Worm (Caenorhabditis elegans) whole organism, young adult: ENCODE measurements around the gene trpl-5.
A peak's percentile ranks its signal among the peaks of the same experiment; 100 is the strongest.

Experiments
- B0035.1 ChIP-seq: sonication (generic microtip); optimal IDR thresholded peaks from 2 replicates; lab custom pipeline; 2016; ENCODE audit warnings: missing genetic modification characterization, mild to moderate bottlenecking, missing compliant biosample characterization, missing genotype, missing genetic modification reagents
- C06A6.2 ChIP-seq: fragments of 200-800 bp; sonication (Bioruptor generic); conservative IDR thresholded peaks from 2 replicates; pipeline ENCODE4 v1.3.6; 2022; ENCODE audit warnings: missing genetic modification characterization, missing compliant biosample characterization
- F33H1.4 ChIP-seq: fragments of 200-800 bp; sonication (Bioruptor generic); IDR thresholded peaks from 2 replicates; pipeline ENCODE4 v1.3.6; 2022; ENCODE audit warnings: missing genetic modification reagents, missing genetic modification characterization, missing compliant biosample characterization
- F49E8.2 ChIP-seq: sonication (generic microtip); optimal IDR thresholded peaks from 3 replicates; lab custom pipeline; 2017; ENCODE audit warnings: missing genetic modification characterization, mild to moderate bottlenecking, missing compliant biosample characterization, antibody characterized with exemption, moderate library complexity; ENCODE audit not compliant: insufficient read depth
- F52B5.7 ChIP-seq: sonication (generic microtip); optimal IDR thresholded peaks from 2 replicates; lab custom pipeline; 2016; ENCODE audit warnings: mild to moderate bottlenecking, missing genetic modification characterization, missing compliant biosample characterization
- F55B11.4 ChIP-seq: sonication (generic microtip); optimal IDR thresholded peaks from 2 replicates; lab custom pipeline; 2016; ENCODE audit warnings: missing compliant biosample characterization, missing genetic modification characterization, borderline replicate concordance; ENCODE audit not compliant: insufficient read depth
- F57C9.4 ChIP-seq: sonication (generic microtip); optimal IDR thresholded peaks from 2 replicates; lab custom pipeline; 2017; ENCODE audit warnings: mild to moderate bottlenecking, missing genetic modification characterization, missing compliant biosample characterization
- Y56A3A.18 ChIP-seq: fragments of 200-800 bp; sonication (Bioruptor generic); IDR thresholded peaks from 2 replicates; pipeline ENCODE4 v1.3.6; 2022; ENCODE audit warnings: missing genetic modification reagents, missing genetic modification characterization, missing compliant biosample characterization
- Y79H2A.3 ChIP-seq: fragments of 200-800 bp; sonication (Bioruptor generic); conservative IDR thresholded peaks from 2 replicates; pipeline ENCODE4 v1.3.6; 2022; ENCODE audit warnings: missing genetic modification reagents, missing genetic modification characterization, missing compliant biosample characterization
- akir-1 ChIP-seq: fragments of 200-800 bp; sonication (Bioruptor generic); optimal IDR thresholded peaks from 2 replicates; lab custom pipeline; 2018; ENCODE audit warnings: mild to moderate bottlenecking, missing genetic modification characterization, moderate library complexity, missing compliant biosample characterization
- aptf-2 ChIP-seq: fragments of 200-800 bp; sonication (Bioruptor generic); conservative IDR thresholded peaks from 2 replicates; pipeline ENCODE4 v1.3.6; 2022; ENCODE audit warnings: missing genetic modification reagents, missing genetic modification characterization, missing compliant biosample characterization
- attf-3 ChIP-seq: fragments of 200-800 bp; sonication (Bioruptor generic); conservative IDR thresholded peaks from 2 replicates; pipeline ENCODE4 v1.3.6; 2022; ENCODE audit warnings: missing genetic modification reagents, missing genetic modification characterization, missing compliant biosample characterization
- attf-6 ChIP-seq: fragments of 200-800 bp; sonication (Bioruptor generic); IDR thresholded peaks from 2 replicates; pipeline ENCODE4 v1.3.6; 2022; ENCODE audit warnings: missing genetic modification reagents, missing genetic modification characterization, missing compliant biosample characterization
- cebp-1 ChIP-seq, 2 experiments: fragments of 200-800 bp in 1 of 2; sonication (Bioruptor generic) in 1 of 2; sonication (generic microtip) in 1 of 2; IDR thresholded peaks in 1 of 2; optimal IDR thresholded peaks in 1 of 2; 2 replicates each; pipeline versions ENCODE4 v1.3.6 to Lab custom; 2017 to 2022; ENCODE audit warnings: missing compliant biosample characterization in 2 of 2, missing genetic modification characterization in 2 of 2, mild to moderate bottlenecking in 1 of 2, missing genetic modification reagents in 1 of 2, moderate library complexity in 1 of 2
- cebp-2 ChIP-seq: fragments of 200-800 bp; sonication (Bioruptor generic); IDR thresholded peaks from 2 replicates; pipeline ENCODE4 v1.3.6; 2022; ENCODE audit warnings: missing genetic modification characterization, missing compliant biosample characterization
- dpff-1 ChIP-seq: sonication (generic microtip); optimal IDR thresholded peaks from 2 replicates; lab custom pipeline; 2017; ENCODE audit warnings: mild to moderate bottlenecking, missing genetic modification characterization, missing compliant biosample characterization
- egrh-3 ChIP-seq: fragments of 200-800 bp; sonication (Bioruptor generic); IDR thresholded peaks from 2 replicates; pipeline ENCODE4 v1.3.6; 2022; ENCODE audit warnings: missing genetic modification reagents, missing genetic modification characterization, missing compliant biosample characterization
- him-1 ChIP-seq: sonication (generic microtip); optimal IDR thresholded peaks from 2 replicates; lab custom pipeline; 2016; ENCODE audit warnings: missing genotype, missing genetic modification reagents, missing genetic modification characterization, missing compliant biosample characterization
- hlh-12 ChIP-seq: sonication (generic microtip); optimal IDR thresholded peaks from 2 replicates; lab custom pipeline; 2016; ENCODE audit warnings: missing genetic modification characterization, missing compliant biosample characterization
- lin-35 ChIP-seq, 3 experiments: fragments of 150-350 bp in 2 of 3; sonication (generic microtip) in 1 of 3; optimal IDR thresholded peaks; 2 replicates each; lab custom pipeline; 2014 to 2018; ENCODE audit warnings: missing biosample characterization in 3 of 3, missing genetic modification characterization in 3 of 3, missing genetic modification reagents in 3 of 3
- lin-40 ChIP-seq: sonication (generic microtip); optimal IDR thresholded peaks from 2 replicates; lab custom pipeline; 2016; ENCODE audit warnings: missing genetic modification characterization, mild to moderate bottlenecking, missing compliant biosample characterization, missing genotype, missing genetic modification reagents
- madf-8 ChIP-seq: fragments of 200-800 bp; sonication (Bioruptor generic); conservative IDR thresholded peaks from 2 replicates; pipeline ENCODE4 v1.3.6; 2022; ENCODE audit warnings: missing genetic modification reagents, missing genetic modification characterization, missing compliant biosample characterization
- mel-28 ChIP-seq: sonication (generic microtip); optimal IDR thresholded peaks from 2 replicates; lab custom pipeline; 2016; ENCODE audit warnings: borderline replicate concordance, mild to moderate bottlenecking, missing genetic modification characterization, missing compliant biosample characterization
- mes-4 ChIP-seq: sonication (generic microtip); optimal IDR thresholded peaks from 2 replicates; lab custom pipeline; 2016; ENCODE audit warnings: missing genotype, missing genetic modification characterization, missing compliant biosample characterization
- nfya-1 ChIP-seq: sonication (generic microtip); optimal IDR thresholded peaks from 2 replicates; lab custom pipeline; 2017; ENCODE audit warnings: antibody characterized with exemption, missing compliant biosample characterization, missing genetic modification characterization, borderline replicate concordance; ENCODE audit not compliant: insufficient read depth
- nfyb-1 ChIP-seq: fragments of 200-800 bp; sonication (Bioruptor generic); IDR thresholded peaks from 2 replicates; pipeline ENCODE4 v1.3.6; 2022; ENCODE audit warnings: missing genetic modification reagents, missing genetic modification characterization, missing compliant biosample characterization
- nhr-80 ChIP-seq: sonication (generic microtip); optimal IDR thresholded peaks from 2 replicates; lab custom pipeline; 2016; ENCODE audit warnings: missing genetic modification characterization, missing compliant biosample characterization
- pha-4 ChIP-seq: fragments of 150-350 bp; sonication (generic microtip); optimal IDR thresholded peaks from 2 replicates; lab custom pipeline; 2014; ENCODE audit warnings: missing biosample characterization, missing genetic modification reagents, missing genetic modification characterization
- repo-1 ChIP-seq: sonication (generic microtip); optimal IDR thresholded peaks from 2 replicates; lab custom pipeline; 2017; ENCODE audit warnings: mild to moderate bottlenecking, missing genetic modification characterization, missing compliant biosample characterization
- snpc-1.1 ChIP-seq: sonication (generic microtip); optimal IDR thresholded peaks from 2 replicates; lab custom pipeline; 2017; ENCODE audit warnings: missing genetic modification characterization, mild to moderate bottlenecking, missing compliant biosample characterization, antibody characterized with exemption, moderate library complexity, missing genotype, missing genetic modification reagents; ENCODE audit not compliant: insufficient read depth
- snpc-1.3 ChIP-seq: sonication (generic microtip); optimal IDR thresholded peaks from 2 replicates; lab custom pipeline; 2017; ENCODE audit warnings: missing genetic modification characterization, mild to moderate bottlenecking, missing compliant biosample characterization, antibody characterized with exemption, moderate library complexity, missing genotype, missing genetic modification reagents; ENCODE audit not compliant: insufficient read depth
- sptf-2 ChIP-seq: fragments of 200-800 bp; sonication (Bioruptor generic); optimal IDR thresholded peaks from 2 replicates; lab custom pipeline; 2018; ENCODE audit warnings: mild to moderate bottlenecking, missing genetic modification characterization, missing compliant biosample characterization
- unc-130 ChIP-seq: sonication (generic microtip); optimal IDR thresholded peaks from 2 replicates; lab custom pipeline; 2016; ENCODE audit warnings: missing genetic modification reagents, missing genetic modification characterization, missing compliant biosample characterization
- ztf-22 ChIP-seq: fragments of 200-800 bp; sonication (Bioruptor generic); optimal IDR thresholded peaks from 2 replicates; lab custom pipeline; 2018; ENCODE audit warnings: mild to moderate bottlenecking, missing genetic modification characterization, moderate library complexity, missing compliant biosample characterization
- ztf-3 ChIP-seq: fragments of 200-800 bp; sonication (Bioruptor generic); optimal IDR thresholded peaks from 2 replicates; lab custom pipeline; 2018; ENCODE audit warnings: mild to moderate bottlenecking, missing genetic modification characterization, missing compliant biosample characterization

The trpl-5 gene

DNA sequence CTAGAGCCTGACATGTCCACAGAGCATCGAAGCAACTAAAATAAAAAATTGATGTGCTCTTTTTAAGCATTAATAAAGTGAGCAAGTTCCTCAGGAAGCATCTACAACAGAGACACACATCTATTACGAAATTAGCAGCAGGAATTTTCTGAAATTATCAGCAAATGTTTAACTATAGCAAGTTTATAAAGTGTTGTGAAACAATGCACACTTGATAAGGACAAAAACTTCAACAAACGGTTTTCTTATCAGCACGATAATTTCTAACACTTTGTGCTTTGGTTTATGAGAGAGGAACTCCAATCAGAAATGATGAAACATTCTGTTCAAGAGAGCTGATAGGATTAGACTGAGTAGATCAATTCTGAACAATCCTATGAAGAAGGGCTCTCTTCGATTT is at the start of gene trpl-5:
TSS of gene trpl-5 (minus strand) at position 32 of the 400 bp plus-strand sequence.
- TF ChIP-seq attf-3 (GFP tag; lab: Robert Waterston, UW) (no peak), Y56A3A.18 (GFP tag; lab: Robert Waterston, UW) (no peak), ztf-22 (GFP tag; lab: Kevin White, UChicago) (no peak), ztf-3 (no peak), F55B11.4 (tag; lab: Kevin White, UChicago) (no peak), cebp-1 (GFP tag; IDR thresholded peaks at IDR 0.05; lab: Robert Waterston, UW) (peak; percentile 56; the same call in 1 of the 2 replicates), cebp-1 (tag; optimal IDR thresholded peaks at IDR 0.05; lab: Kevin White, UChicago) (no peak), Y79H2A.3 (GFP tag; lab: Robert Waterston, UW) (no peak), pha-4 (peak; percentile 15), madf-8 (GFP tag; lab: Robert Waterston, UW) (no peak), dpff-1 (no peak), F49E8.2 (no peak), nhr-80 (tag; lab: Kevin White, UChicago) (peak; percentile 76), akir-1 (GFP tag; lab: Kevin White, UChicago) (no peak), nfya-1 (tag; lab: Kevin White, UChicago) (no peak), aptf-2 (GFP tag; lab: Robert Waterston, UW) (no peak)
- TF ChIP-seq, all 124 proteins: peak for 3

DNA sequence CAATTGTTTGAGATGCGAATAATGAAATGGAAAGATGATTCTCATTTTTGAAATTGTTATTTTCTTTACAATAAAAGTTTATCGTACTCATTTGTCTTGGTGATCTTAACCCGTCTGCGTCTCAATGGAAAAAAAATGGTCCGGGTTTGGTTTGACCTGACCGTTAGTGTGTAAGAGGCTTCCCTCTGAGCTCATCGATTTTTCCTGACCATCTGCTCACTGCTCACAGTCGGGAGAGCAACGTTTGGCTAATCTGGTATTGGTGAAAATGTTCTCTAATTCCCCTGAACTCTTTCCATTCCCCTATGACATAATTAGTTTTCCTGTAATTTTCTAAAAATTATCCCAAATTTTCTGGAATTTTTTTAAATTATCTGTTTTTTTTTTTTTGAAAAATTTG is 48.5 kb upstream of the trpl-5 start:
- TF ChIP-seq mel-28 (tag; lab: Kevin White, UChicago) (no peak), snpc-1.1 (no peak), ztf-22 (GFP tag; lab: Kevin White, UChicago) (no peak), mes-4 (tag; lab: Kevin White, UChicago) (no peak), snpc-1.3 (tag; lab: Kevin White, UChicago) (no peak), cebp-2 (GFP tag; lab: Robert Waterston, UW) (no peak), madf-8 (GFP tag; lab: Robert Waterston, UW) (no peak), lin-40 (no peak), B0035.1 (tag; lab: Kevin White, UChicago) (no peak), repo-1 (no peak)

DNA sequence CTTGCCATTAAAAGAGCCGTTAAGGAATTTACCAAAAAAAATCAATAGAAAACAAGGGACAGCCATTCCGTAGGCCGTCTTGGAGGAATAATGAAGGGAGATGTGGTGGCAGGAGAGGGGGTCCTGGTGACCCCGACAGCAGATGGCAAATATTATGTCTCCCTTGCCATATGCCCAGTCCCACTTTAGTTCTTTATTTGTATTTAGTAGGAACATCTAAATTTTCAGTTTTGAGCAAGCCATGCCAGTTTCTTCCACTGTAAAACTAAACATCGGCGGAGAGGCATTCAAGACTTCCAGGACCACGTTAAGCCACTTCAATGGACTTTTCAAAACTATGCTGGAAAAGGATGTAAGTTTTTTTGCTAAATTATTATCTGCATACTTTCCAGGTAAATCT is 46.8 kb upstream of the trpl-5 start, which contains the start of gene C40A11.4:
TSS of gene C40A11.4 (plus strand) at position 188 of the 400 bp plus-strand sequence.
- TF ChIP-seq F52B5.7 (tag; lab: Kevin White, UChicago) = no peak
- TF ChIP-seq mes-4 (tag; lab: Kevin White, UChicago) = no peak
- TF ChIP-seq dpff-1 = no peak
- TF ChIP-seq hlh-12 (tag; lab: Kevin White, UChicago) = no peak
- no peak for TF ChIP-seq pha-4
- TF ChIP-seq F33H1.4 (GFP tag; lab: Robert Waterston, UW) = no peak
- no peak for TF ChIP-seq lin-35 (GFP tag; optimal IDR thresholded peaks at IDR 0.05; lab: Kevin White, UChicago)
- TF ChIP-seq sptf-2 (GFP tag; lab: Kevin White, UChicago) = no peak
- TF ChIP-seq him-1 (tag; lab: Kevin White, UChicago) = no peak
- TF ChIP-seq egrh-3 (GFP tag; lab: Robert Waterston, UW) = no peak
- no peak for TF ChIP-seq nfyb-1 (GFP tag; lab: Robert Waterston, UW)
- TF ChIP-seq unc-130 (GFP tag; lab: Kevin White, UChicago) = no peak

DNA sequence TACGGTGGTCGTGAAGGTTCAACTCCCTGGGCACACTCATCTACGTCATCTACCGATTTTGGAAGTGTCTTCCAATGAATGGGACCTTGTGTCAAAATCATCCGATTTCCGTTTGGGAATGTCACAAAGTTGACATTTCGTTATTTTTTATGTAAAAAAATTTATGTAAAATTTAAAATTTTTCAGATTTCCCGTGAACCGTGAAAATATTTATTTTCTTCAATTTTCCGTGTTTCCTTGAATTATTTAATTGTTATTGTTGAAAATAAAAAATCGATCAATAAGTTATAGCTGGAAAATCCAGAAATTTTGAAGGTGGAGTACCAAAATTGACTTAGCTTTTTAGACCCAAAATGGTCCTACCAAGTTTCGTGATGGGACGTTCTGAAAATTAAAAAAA is 45.2 kb upstream of the trpl-5 start, which contains the start of gene hpo-7:
TSS of gene hpo-7 (minus strand) at position 101 of the 400 bp plus-strand sequence.
- TF ChIP-seq C06A6.2 (GFP tag; lab: Robert Waterston, UW) (no peak), F57C9.4 (tag; lab: Kevin White, UChicago) (no peak), F49E8.2 (no peak), attf-6 (GFP tag; lab: Robert Waterston, UW) (no peak)
